Worm (Caenorhabditis elegans) whole organism, young adult: ENCODE results near the gene Y94H6A.2.

Experiments
- C06A6.2 ChIP-seq: fragments of 200-800 bp; sonication (Bioruptor generic); conservative IDR thresholded peaks from 2 replicates; pipeline ENCODE4 v1.3.6; 2022; ENCODE audit warnings: missing genetic modification characterization, missing compliant biosample characterization
- F22D6.2 ChIP-seq: sonication (generic microtip); optimal IDR thresholded peaks from 2 replicates; lab custom pipeline; 2016; ENCODE audit warnings: mild to moderate bottlenecking, missing genetic modification characterization, missing compliant biosample characterization
- F37B4.10 ChIP-seq: fragments of 200-800 bp; sonication (Bioruptor generic); IDR thresholded peaks from 2 replicates; pipeline ENCODE4 v1.3.6; 2022; ENCODE audit warnings: missing genetic modification characterization, missing compliant biosample characterization
- F39B2.1 ChIP-seq: fragments of 200-800 bp; sonication (Bioruptor generic); IDR thresholded peaks from 2 replicates; pipeline ENCODE4 v1.3.6; 2022; ENCODE audit warnings: missing genetic modification reagents, missing genetic modification characterization, missing compliant biosample characterization
- Y56A3A.18 ChIP-seq: fragments of 200-800 bp; sonication (Bioruptor generic); IDR thresholded peaks from 2 replicates; pipeline ENCODE4 v1.3.6; 2022; ENCODE audit warnings: missing genetic modification reagents, missing genetic modification characterization, missing compliant biosample characterization
- cebp-2 ChIP-seq: fragments of 200-800 bp; sonication (Bioruptor generic); IDR thresholded peaks from 2 replicates; pipeline ENCODE4 v1.3.6; 2022; ENCODE audit warnings: missing genetic modification characterization, missing compliant biosample characterization
- egl-44 ChIP-seq: fragments of 200-800 bp; sonication (Bioruptor generic); IDR thresholded peaks from 2 replicates; pipeline ENCODE4 v1.3.6; 2022; ENCODE audit warnings: missing genetic modification reagents, missing genetic modification characterization, missing compliant biosample characterization
- ets-4 ChIP-seq: fragments of 200-800 bp; sonication (Bioruptor generic); optimal IDR thresholded peaks from 2 replicates; lab custom pipeline; 2018; ENCODE audit warnings: mild to moderate bottlenecking, missing genetic modification characterization, missing compliant biosample characterization
- nhr-179 ChIP-seq: sonication (generic microtip); optimal IDR thresholded peaks from 2 replicates; lab custom pipeline; 2016; ENCODE audit warnings: mild to moderate bottlenecking, missing genetic modification characterization, missing compliant biosample characterization
- nhr-90 ChIP-seq: sonication (generic microtip); optimal IDR thresholded peaks from 2 replicates; lab custom pipeline; 2016; ENCODE audit warnings: missing genotype, mild to moderate bottlenecking, missing genetic modification characterization, missing compliant biosample characterization
- rpc-1 ChIP-seq, 2 experiments: fragments of 150-350 bp in 1 of 2; sonication (generic microtip) in 1 of 2; optimal IDR thresholded peaks; 2 replicates each; lab custom pipeline; 2014 to 2018; ENCODE audit warnings: missing biosample characterization in 1 of 2, missing genetic modification characterization in 1 of 2, missing genetic modification reagents in 1 of 2, missing genotype in 1 of 2
- sea-2 ChIP-seq: fragments of 200-800 bp; sonication (Bioruptor generic); IDR thresholded peaks from 2 replicates; pipeline ENCODE4 v1.3.6; 2022; ENCODE audit warnings: missing genetic modification characterization, missing compliant biosample characterization
- snpc-3.4 ChIP-seq: sonication (generic microtip); optimal IDR thresholded peaks from 2 replicates; lab custom pipeline; 2017; ENCODE audit warnings: missing genetic modification characterization, mild to moderate bottlenecking, missing compliant biosample characterization, antibody characterized with exemption, moderate library complexity, missing genotype, missing genetic modification reagents
- unc-62 ChIP-seq: fragments of 150-350 bp; optimal IDR thresholded peaks from 2 replicates; lab custom pipeline; 2014; ENCODE audit warnings: missing biosample characterization, missing genetic modification reagents, missing genetic modification characterization

DNA sequence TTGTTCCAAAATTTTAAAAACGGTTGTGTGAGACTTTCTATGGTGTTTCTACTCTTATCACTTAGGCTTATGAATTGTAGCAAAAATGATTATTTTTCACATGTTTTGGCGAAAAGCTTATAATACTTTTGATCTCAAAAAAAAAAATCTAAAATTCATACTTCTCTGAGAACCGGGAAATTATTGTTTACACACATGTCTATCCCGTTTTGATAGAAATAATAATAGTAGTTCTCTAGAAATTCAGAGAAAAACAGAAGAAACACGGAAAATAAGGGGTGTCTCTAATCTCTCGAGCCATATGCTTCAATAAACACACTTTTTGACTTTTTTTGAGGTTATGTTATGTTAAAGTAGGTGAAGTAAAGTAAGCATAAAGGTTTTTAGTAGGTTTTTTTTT, 20.5 kb downstream of the Y94H6A.2 start:
- TF ChIP-seq F22D6.2 (tag; lab: Kevin White, UChicago) (no peak), F39B2.1 (GFP tag; lab: Robert Waterston, UW) (no peak), F37B4.10 (no peak), egl-44 (GFP tag; lab: Robert Waterston, UW) (no peak), Y56A3A.18 (no peak), unc-62 (GFP tag; lab: Kevin White, UChicago) (no peak), ets-4 (GFP tag; lab: Kevin White, UChicago) (no peak), nhr-90 (tag; lab: Kevin White, UChicago) (no peak), C06A6.2 (GFP tag; lab: Robert Waterston, UW) (no peak), cebp-2 (GFP tag; lab: Robert Waterston, UW) (no peak), rpc-1 (optimal IDR thresholded peaks at IDR 0.05; lab: Kevin White, UChicago) (no peak), rpc-1 (tag; optimal IDR thresholded peaks at IDR 0.05; lab: Kevin White, UChicago) (no peak), nhr-179 (tag; lab: Kevin White, UChicago) (no peak), snpc-3.4 (tag; lab: Kevin White, UChicago) (no peak), sea-2 (GFP tag; lab: Robert Waterston, UW) (no peak)
